Worm (Caenorhabditis elegans) whole organism, late embryonic: ENCODE data around the gene emg-1.

Experiments
- ceh-14 ChIP-seq: sonication (generic microtip); optimal IDR thresholded peaks from 2 replicates; lab custom pipeline; 2016; ENCODE audit warnings: missing genotype, missing genetic modification characterization, missing compliant biosample characterization
- ceh-22 ChIP-seq: sonication (generic microtip); optimal IDR thresholded peaks from 2 replicates; lab custom pipeline; 2017; ENCODE audit warnings: missing biosample characterization, missing genetic modification characterization
- ceh-9 ChIP-seq: sonication (generic microtip); optimal IDR thresholded peaks from 2 replicates; lab custom pipeline; 2016; ENCODE audit warnings: mild to moderate bottlenecking, missing genetic modification characterization, inconsistent platforms, missing compliant biosample characterization
- nfya-1 ChIP-seq: sonication (generic microtip); optimal IDR thresholded peaks from 2 replicates; lab custom pipeline; 2017; ENCODE audit warnings: missing genetic modification characterization, mild to moderate bottlenecking, missing compliant biosample characterization, antibody characterized with exemption, moderate library complexity
- pat-9 ChIP-seq: fragments of 200-800 bp; sonication (Bioruptor generic); optimal IDR thresholded peaks from 2 replicates; lab custom pipeline; 2018; ENCODE audit warnings: mild to moderate bottlenecking, missing genetic modification characterization, moderate library complexity, missing compliant biosample characterization

ce11 chrIII:10634576-10634975 is 14.7 kb upstream of the emg-1 start:
- TF ChIP-seq ceh-22 (no peak), ceh-14 (no peak), nfya-1 (no peak), ceh-9 (no peak), pat-9 (tag; lab: Kevin White, UChicago) (no peak)
